Worm (Caenorhabditis elegans) whole organism, late embryonic: ENCODE measurements around the gene T20G5.8.

ENCODE experiments used
- C38D4.7 ChIP-seq: fragments of 200-800 bp; sonication (Bioruptor generic); optimal IDR thresholded peaks from 2 replicates; lab custom pipeline; 2018; ENCODE audit warnings: mild to moderate bottlenecking, missing genetic modification characterization, moderate library complexity, missing compliant biosample characterization
- F13H6.1 ChIP-seq: sonication (generic microtip); optimal IDR thresholded peaks from 2 replicates; lab custom pipeline; 2016; ENCODE audit warnings: missing genetic modification characterization, missing compliant biosample characterization
- K02D7.2 ChIP-seq: sonication (generic microtip); optimal IDR thresholded peaks from 2 replicates; lab custom pipeline; 2017; ENCODE audit warnings: mild to moderate bottlenecking, missing genetic modification characterization, missing compliant biosample characterization
- T23F11.4 ChIP-seq: fragments of 200-800 bp; sonication (Bioruptor generic); optimal IDR thresholded peaks from 2 replicates; lab custom pipeline; 2018; ENCODE audit warnings: mild to moderate bottlenecking, missing genetic modification characterization, missing compliant biosample characterization
- ahr-1 ChIP-seq: sonication (generic microtip); optimal IDR thresholded peaks from 2 replicates; lab custom pipeline; 2016; ENCODE audit warnings: missing genetic modification characterization, missing compliant biosample characterization
- ama-1 ChIP-seq: fragments of 150-350 bp; optimal IDR thresholded peaks from 2 replicates; lab custom pipeline; 2014
- ceh-18 ChIP-seq: sonication (generic microtip); optimal IDR thresholded peaks from 2 replicates; lab custom pipeline; 2016; ENCODE audit warnings: missing genetic modification characterization, missing compliant biosample characterization
- ceh-2 ChIP-seq: sonication (generic microtip); optimal IDR thresholded peaks from 2 replicates; lab custom pipeline; 2016; ENCODE audit warnings: missing genotype, missing genetic modification characterization, missing compliant biosample characterization
- ceh-24 ChIP-seq: sonication (generic microtip); optimal IDR thresholded peaks from 2 replicates; lab custom pipeline; 2016; ENCODE audit warnings: mild to moderate bottlenecking, missing genetic modification characterization, missing compliant biosample characterization
- ceh-34 ChIP-seq: sonication (generic microtip); optimal IDR thresholded peaks from 2 replicates; lab custom pipeline; 2016; ENCODE audit warnings: mild to moderate bottlenecking, missing genetic modification characterization, missing compliant biosample characterization
- ceh-45 ChIP-seq: fragments of 200-800 bp; sonication (Bioruptor generic); IDR thresholded peaks from 2 replicates; pipeline ENCODE4 v1.3.6; 2022; ENCODE audit warnings: missing genetic modification reagents, missing genetic modification characterization, missing compliant biosample characterization
- ceh-6 ChIP-seq: fragments of 200-800 bp; sonication (Bioruptor generic); optimal IDR thresholded peaks from 2 replicates; lab custom pipeline; 2018; ENCODE audit warnings: mild to moderate bottlenecking, missing genetic modification characterization, missing compliant biosample characterization
- che-1 ChIP-seq: sonication (generic microtip); optimal IDR thresholded peaks from 2 replicates; lab custom pipeline; 2016; ENCODE audit warnings: mild to moderate bottlenecking, missing genetic modification characterization, missing compliant biosample characterization
- dmd-4 ChIP-seq: sonication (generic microtip); optimal IDR thresholded peaks from 2 replicates; lab custom pipeline; 2016; ENCODE audit warnings: borderline replicate concordance, missing genetic modification characterization, missing compliant biosample characterization
- dve-1 ChIP-seq: sonication (generic microtip); optimal IDR thresholded peaks from 2 replicates; lab custom pipeline; 2017; ENCODE audit warnings: antibody characterized with exemption, mild to moderate bottlenecking, missing genetic modification characterization, missing compliant biosample characterization
- fax-1 ChIP-seq: sonication (generic microtip); optimal IDR thresholded peaks from 2 replicates; lab custom pipeline; 2016; ENCODE audit warnings: missing genotype, missing genetic modification characterization, missing compliant biosample characterization
- fkh-6 ChIP-seq: sonication (generic microtip); optimal IDR thresholded peaks from 2 replicates; lab custom pipeline; 2016; ENCODE audit warnings: missing genetic modification characterization, missing compliant biosample characterization
- hlh-13 ChIP-seq: fragments of 200-800 bp; sonication (Bioruptor generic); optimal IDR thresholded peaks from 2 replicates; lab custom pipeline; 2018; ENCODE audit warnings: mild to moderate bottlenecking, missing genetic modification characterization, missing compliant biosample characterization
- hlh-15 ChIP-seq: sonication (generic microtip); optimal IDR thresholded peaks from 2 replicates; lab custom pipeline; 2016; ENCODE audit warnings: missing genetic modification characterization, missing compliant biosample characterization
- hlh-6 ChIP-seq: sonication (generic microtip); optimal IDR thresholded peaks from 2 replicates; lab custom pipeline; 2016; ENCODE audit warnings: missing genotype, missing genetic modification characterization, missing compliant biosample characterization
- lin-11 ChIP-seq: fragments of 200-800 bp; sonication (Bioruptor generic); optimal IDR thresholded peaks from 2 replicates; lab custom pipeline; 2018; ENCODE audit warnings: mild to moderate bottlenecking, missing genetic modification characterization, missing compliant biosample characterization
- madf-2 ChIP-seq: sonication (generic microtip); optimal IDR thresholded peaks from 2 replicates; lab custom pipeline; 2017; ENCODE audit warnings: missing genetic modification characterization, missing compliant biosample characterization
- nhr-11 ChIP-seq: fragments of 150-350 bp; optimal IDR thresholded peaks from 2 replicates; lab custom pipeline; 2014; ENCODE audit warnings: missing biosample characterization, missing genetic modification characterization
- nhr-232 ChIP-seq: sonication (generic microtip); optimal IDR thresholded peaks from 2 replicates; lab custom pipeline; 2016; ENCODE audit warnings: missing genetic modification characterization, missing compliant biosample characterization
- npax-4 ChIP-seq: sonication (generic microtip); optimal IDR thresholded peaks from 2 replicates; lab custom pipeline; 2016; ENCODE audit warnings: missing genetic modification characterization, missing compliant biosample characterization
- odd-2 ChIP-seq: sonication (generic microtip); optimal IDR thresholded peaks from 2 replicates; lab custom pipeline; 2017; ENCODE audit warnings: antibody characterized with exemption, mild to moderate bottlenecking, missing genetic modification characterization, missing compliant biosample characterization
- pag-3 ChIP-seq: sonication (generic microtip); optimal IDR thresholded peaks from 2 replicates; lab custom pipeline; 2016; ENCODE audit warnings: missing compliant biosample characterization, missing genetic modification characterization, borderline replicate concordance
- pax-1 ChIP-seq: fragments of 150-350 bp; optimal IDR thresholded peaks from 2 replicates; lab custom pipeline; 2014; ENCODE audit warnings: missing biosample characterization, missing genetic modification characterization
- pqm-1 ChIP-seq: sonication (generic microtip); optimal IDR thresholded peaks from 2 replicates; lab custom pipeline; 2016; ENCODE audit warnings: missing genetic modification characterization, missing compliant biosample characterization
- ref-2 ChIP-seq: sonication (generic microtip); optimal IDR thresholded peaks from 2 replicates; lab custom pipeline; 2016; ENCODE audit warnings: missing genetic modification characterization, missing compliant biosample characterization
- sdc-2 ChIP-seq: sonication (generic microtip); optimal IDR thresholded peaks from 2 replicates; lab custom pipeline; 2016; ENCODE audit warnings: missing genotype, missing genetic modification characterization, missing compliant biosample characterization
- sox-4 ChIP-seq: sonication (generic microtip); optimal IDR thresholded peaks from 2 replicates; lab custom pipeline; 2017; ENCODE audit warnings: mild to moderate bottlenecking, missing genetic modification characterization, inconsistent platforms, missing compliant biosample characterization
- tbx-7 ChIP-seq: sonication (generic microtip); optimal IDR thresholded peaks from 2 replicates; lab custom pipeline; 2016; ENCODE audit warnings: missing genotype, missing genetic modification characterization, missing compliant biosample characterization
- ttx-3 ChIP-seq: sonication (generic microtip); optimal IDR thresholded peaks from 2 replicates; lab custom pipeline; 2016; ENCODE audit warnings: missing genetic modification reagents, missing genetic modification characterization, missing compliant biosample characterization
- unc-3 ChIP-seq, 2 experiments: fragments of 200-800 bp in 1 of 2; sonication (Bioruptor generic) in 1 of 2; sonication (generic microtip) in 1 of 2; conservative IDR thresholded peaks in 1 of 2; optimal IDR thresholded peaks in 1 of 2; 2 replicates each; pipeline versions ENCODE4 v1.3.6 to Lab custom; 2016 to 2022; ENCODE audit warnings: missing compliant biosample characterization in 2 of 2, missing genetic modification characterization in 2 of 2, missing genetic modification reagents in 1 of 2
- unc-42 ChIP-seq: sonication (generic microtip); optimal IDR thresholded peaks from 2 replicates; lab custom pipeline; 2016; ENCODE audit warnings: missing genotype, missing genetic modification characterization, missing compliant biosample characterization
- unc-55 ChIP-seq: sonication (generic microtip); optimal IDR thresholded peaks from 2 replicates; lab custom pipeline; 2017; ENCODE audit warnings: missing biosample characterization, missing genetic modification reagents, missing genetic modification characterization
- unc-86 ChIP-seq: sonication (generic microtip); optimal IDR thresholded peaks from 2 replicates; lab custom pipeline; 2016; ENCODE audit warnings: missing genetic modification characterization, missing compliant biosample characterization
- zip-5 ChIP-seq: sonication (generic microtip); optimal IDR thresholded peaks from 2 replicates; lab custom pipeline; 2016; ENCODE audit warnings: missing genetic modification characterization, missing compliant biosample characterization

The T20G5.8 gene

ce11 chrIII:10199052-10199451 is at the start of gene T20G5.8:
TSS of gene T20G5.8 (plus strand) at chrIII:10199352.
- TF ChIP-seq pag-3 (tag; lab: Kevin White, UChicago) (no peak), unc-3 (GFP tag; conservative IDR thresholded peaks at IDR 0.05; lab: Robert Waterston, UW) (no peak), unc-3 (tag; optimal IDR thresholded peaks at IDR 0.05; lab: Kevin White, UChicago) (no peak), ceh-24 (tag; lab: Kevin White, UChicago) (no peak), unc-55 (GFP tag; lab: Kevin White, UChicago) (no peak), unc-86 (tag; lab: Kevin White, UChicago) (no peak), ref-2 (tag; lab: Kevin White, UChicago) (no peak), T23F11.4 (GFP tag; lab: Kevin White, UChicago) (no peak), nhr-232 (tag; lab: Kevin White, UChicago) (no peak), pqm-1 (tag; lab: Kevin White, UChicago) (no peak), ceh-34 (tag; lab: Kevin White, UChicago) (no peak), ceh-6 (GFP tag; lab: Kevin White, UChicago) (no peak), madf-2 (no peak), ceh-2 (tag; lab: Kevin White, UChicago) (no peak), che-1 (tag; lab: Kevin White, UChicago) (no peak), nhr-11 (tag; lab: Kevin White, UChicago) (no peak), fkh-6 (tag; lab: Kevin White, UChicago) (no peak), ttx-3 (no peak), hlh-6 (no peak), ceh-45 (GFP tag; lab: Robert Waterston, UW) (no peak), sdc-2 (tag; lab: Kevin White, UChicago) (no peak)

DNA sequence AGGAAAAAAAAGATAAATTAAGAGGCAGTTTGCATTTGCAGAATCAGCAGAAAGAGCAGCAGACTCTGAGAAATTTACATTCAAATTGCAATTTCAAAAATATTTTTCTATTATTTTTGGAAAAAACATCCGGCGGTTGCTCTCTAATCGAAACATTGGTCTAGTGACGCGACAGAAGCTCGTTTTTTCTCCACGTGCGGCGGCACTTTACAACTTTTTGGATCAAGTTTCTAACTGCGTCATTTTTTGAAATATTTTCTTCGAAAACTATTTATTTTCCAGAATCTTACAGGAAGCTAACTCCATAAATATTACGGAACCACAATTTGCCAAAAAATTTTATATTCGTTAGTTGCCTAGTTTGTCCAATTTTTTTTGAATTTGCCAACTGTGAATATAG is 49.2 kb upstream of the T20G5.8 start:
- TF ChIP-seq pax-1 (tag; lab: Kevin White, UChicago) (no peak), tbx-7 (tag; lab: Kevin White, UChicago) (no peak), odd-2 (no peak), ceh-18 (no peak), che-1 (tag; lab: Kevin White, UChicago) (no peak), fkh-6 (tag; lab: Kevin White, UChicago) (no peak), fax-1 (tag; lab: Kevin White, UChicago) (no peak), hlh-13 (GFP tag; lab: Kevin White, UChicago) (no peak), dmd-4 (tag; lab: Kevin White, UChicago) (no peak), ceh-6 (GFP tag; lab: Kevin White, UChicago) (no peak), C38D4.7 (no peak), F13H6.1 (no peak), zip-5 (tag; lab: Kevin White, UChicago) (no peak), K02D7.2 (no peak), ref-2 (tag; lab: Kevin White, UChicago) (no peak), ahr-1 (tag; lab: Kevin White, UChicago) (no peak)

DNA sequence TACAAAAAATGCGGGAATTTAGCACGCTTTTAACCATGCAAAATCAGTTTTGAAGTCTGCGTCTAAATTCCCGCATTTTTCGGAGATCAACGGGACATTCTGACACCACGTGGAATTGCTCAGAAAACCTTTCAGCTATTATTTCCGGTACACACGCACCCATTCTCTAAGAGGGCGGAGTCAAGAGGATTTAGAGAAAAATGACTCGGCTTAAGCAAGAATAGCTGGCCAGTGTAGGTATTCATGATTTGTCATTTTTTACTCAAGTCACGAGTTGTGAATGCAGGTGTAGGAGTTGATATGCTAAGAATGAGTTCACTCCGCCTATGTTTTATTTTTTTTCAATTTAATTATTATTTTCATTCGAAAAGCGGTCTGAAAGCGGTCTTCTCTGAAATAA is 48.4 kb upstream of the T20G5.8 start:
- TF ChIP-seq ref-2 (tag; lab: Kevin White, UChicago): no peak
- TF ChIP-seq lin-11 (tag; lab: Kevin White, UChicago): no peak
- no peak for TF ChIP-seq sox-4
- TF ChIP-seq unc-42 (tag; lab: Kevin White, UChicago): no peak
- TF ChIP-seq ama-1 (lab: Kevin White, UChicago): no peak
- TF ChIP-seq ceh-18: no peak
- no peak for TF ChIP-seq ceh-6 (GFP tag; lab: Kevin White, UChicago)
- TF ChIP-seq dve-1: no peak
- no peak for TF ChIP-seq hlh-6
- TF ChIP-seq hlh-15 (tag; lab: Kevin White, UChicago): no peak
- no peak for TF ChIP-seq npax-4
- no peak for TF ChIP-seq ceh-34 (tag; lab: Kevin White, UChicago)
- no peak for TF ChIP-seq fax-1 (tag; lab: Kevin White, UChicago)
- TF ChIP-seq pqm-1 (tag; lab: Kevin White, UChicago): no peak
- TF ChIP-seq, all 69 proteins: peak for 0
